Fruit fly (Drosophila melanogaster) whole organism, embryonic: ENCODE measurements around the gene Pif1A.

Source experiments
- ATbp ChIP-seq: fragments of 200-800 bp; sonication (Bioruptor generic); optimal IDR thresholded peaks from 2 replicates; lab custom pipeline; 2017; ENCODE audit warnings: missing biosample characterization, mild to moderate bottlenecking, missing genetic modification characterization, missing genetic modification reagents
- Abd-B ChIP-seq: fragments of 200-800 bp; sonication (Bioruptor generic); optimal IDR thresholded peaks from 2 replicates; lab custom pipeline; 2018; ENCODE audit warnings: missing biosample characterization, mild to moderate bottlenecking, missing genetic modification characterization, moderate library complexity
- B-H2 ChIP-seq: fragments of 200-800 bp; sonication (Bioruptor generic); optimal IDR thresholded peaks from 2 replicates; lab custom pipeline; 2018; ENCODE audit warnings: missing biosample characterization, mild to moderate bottlenecking, missing genetic modification characterization
- CG13424 ChIP-seq: fragments of 200-800 bp; sonication (Bioruptor generic); optimal IDR thresholded peaks from 2 replicates; lab custom pipeline; 2019; ENCODE audit warnings: missing biosample characterization, mild to moderate bottlenecking, missing genetic modification characterization, moderate library complexity
- CG13894 ChIP-seq: fragments of 200-800 bp; sonication (Bioruptor generic); optimal IDR thresholded peaks from 3 replicates; lab custom pipeline; 2018; ENCODE audit warnings: missing biosample characterization, mild to moderate bottlenecking, missing genetic modification characterization, moderate library complexity
- CG15514 ChIP-seq: fragments of 200-800 bp; sonication (Bioruptor generic); optimal IDR thresholded peaks from 3 replicates; lab custom pipeline; 2017; ENCODE audit warnings: missing biosample characterization, missing genetic modification characterization, mild to moderate bottlenecking, moderate library complexity, missing genetic modification reagents
- CG15601 ChIP-seq: fragments of 200-800 bp; sonication (Bioruptor generic); optimal IDR thresholded peaks from 3 replicates; lab custom pipeline; 2019; ENCODE audit warnings: missing biosample characterization, mild to moderate bottlenecking, missing genetic modification characterization, moderate library complexity
- CG1603 ChIP-seq: fragments of 200-800 bp; sonication (Bioruptor generic); optimal IDR thresholded peaks from 2 replicates; lab custom pipeline; 2019; ENCODE audit warnings: missing biosample characterization, mild to moderate bottlenecking, missing genetic modification characterization, moderate library complexity
- CG1647 ChIP-seq: fragments of 200-800 bp; sonication (Bioruptor generic); optimal IDR thresholded peaks from 3 replicates; lab custom pipeline; 2016; ENCODE audit warnings: missing biosample characterization, missing genetic modification characterization
- CG17912 ChIP-seq: fragments of 200-800 bp; sonication (Bioruptor generic); optimal IDR thresholded peaks from 2 replicates; lab custom pipeline; 2018; ENCODE audit warnings: missing biosample characterization, mild to moderate bottlenecking, missing genetic modification characterization
- CG18262 ChIP-seq: fragments of 200-800 bp; optimal IDR thresholded peaks from 3 replicates; lab custom pipeline; 2019; ENCODE audit warnings: missing biosample characterization, mild to moderate bottlenecking, missing genetic modification characterization, moderate library complexity
- CG2116 ChIP-seq: fragments of 200-800 bp; sonication (Bioruptor generic); optimal IDR thresholded peaks from 3 replicates; lab custom pipeline; 2018; ENCODE audit warnings: missing biosample characterization, mild to moderate bottlenecking, missing genetic modification characterization
- CG2199 ChIP-seq: fragments of 200-800 bp; sonication (Bioruptor generic); IDR thresholded peaks from 3 replicates; pipeline ENCODE4 v1.3.6; 2022; ENCODE audit warnings: missing biosample characterization, missing genetic modification characterization
- CG32767 ChIP-seq: fragments of 200-800 bp; sonication (Bioruptor generic); IDR thresholded peaks from 2 replicates; pipeline ENCODE4 v1.3.6; 2022; ENCODE audit warnings: missing biosample characterization, missing genetic modification characterization
- CG3407 ChIP-seq: fragments of 200-800 bp; sonication (Bioruptor generic); optimal IDR thresholded peaks from 2 replicates; lab custom pipeline; 2018; ENCODE audit warnings: missing biosample characterization, mild to moderate bottlenecking, missing genetic modification characterization
- CG3995 ChIP-seq: fragments of 200-800 bp; sonication (Bioruptor generic); optimal IDR thresholded peaks from 3 replicates; lab custom pipeline; 2016; ENCODE audit warnings: missing biosample characterization, missing genetic modification characterization
- CG4730 ChIP-seq: fragments of 200-800 bp; sonication (Bioruptor generic); IDR thresholded peaks from 2 replicates; pipeline ENCODE4 v1.3.6; 2022; ENCODE audit warnings: missing biosample characterization, missing genetic modification characterization
- CG4854 ChIP-seq: fragments of 200-800 bp; sonication (Bioruptor generic); optimal IDR thresholded peaks from 2 replicates; lab custom pipeline; 2016; ENCODE audit warnings: missing biosample characterization, missing genetic modification characterization, inconsistent platforms
- CG6272 ChIP-seq: fragments of 200-800 bp; sonication (Bioruptor generic); IDR thresholded peaks from 2 replicates; pipeline ENCODE4 v1.3.6; 2022; ENCODE audit warnings: missing biosample characterization, missing genetic modification characterization
- CG8478 ChIP-seq: fragments of >200 bp; optimal IDR thresholded peaks from 2 replicates; lab custom pipeline; 2018
- CG8765 ChIP-seq: fragments of 200-800 bp; sonication (Bioruptor generic); IDR thresholded peaks from 2 replicates; pipeline ENCODE4 v1.3.6; 2022; ENCODE audit warnings: missing biosample characterization, missing genetic modification characterization
- CG9215 ChIP-seq: fragments of 200-800 bp; sonication (Bioruptor generic); IDR thresholded peaks from 2 replicates; pipeline ENCODE4 v1.3.6; 2022; ENCODE audit warnings: missing biosample characterization, missing genetic modification characterization
- CG9727 ChIP-seq: fragments of 200-800 bp; sonication (Bioruptor generic); optimal IDR thresholded peaks from 3 replicates; lab custom pipeline; 2017; ENCODE audit warnings: missing biosample characterization, mild to moderate bottlenecking, missing genetic modification characterization
- Dp ChIP-seq: fragments of 200-800 bp; sonication (Bioruptor generic); optimal IDR thresholded peaks from 2 replicates; lab custom pipeline; 2018; ENCODE audit warnings: missing biosample characterization, mild to moderate bottlenecking, missing genetic modification characterization, moderate library complexity
- E2f2 ChIP-seq: fragments of 200-800 bp; sonication (Bioruptor generic); IDR thresholded peaks from 2 replicates; pipeline ENCODE4 v1.3.6; 2022; ENCODE audit warnings: missing biosample characterization, missing genetic modification characterization
- Eip74EF ChIP-seq, 2 experiments: fragments of 200-800 bp in 1 of 2; fragments of >200 bp in 1 of 2; sonication (Bioruptor generic) in 1 of 2; optimal IDR thresholded peaks; 2 replicates each; lab custom pipeline; 2017 to 2019; ENCODE audit warnings: missing biosample characterization in 2 of 2, missing genetic modification characterization in 2 of 2, mild to moderate bottlenecking in 1 of 2, moderate library complexity in 1 of 2
- Ets97D ChIP-seq: fragments of 200-800 bp; sonication (Bioruptor generic); optimal IDR thresholded peaks from 3 replicates; lab custom pipeline; 2016; ENCODE audit warnings: missing biosample characterization, missing genetic modification characterization
- Fer1 ChIP-seq: fragments of 200-800 bp; sonication (Bioruptor generic); optimal IDR thresholded peaks from 2 replicates; lab custom pipeline; 2017; ENCODE audit warnings: missing biosample characterization, mild to moderate bottlenecking, missing genetic modification characterization
- GATAe ChIP-seq: fragments of 200-800 bp; sonication (Bioruptor generic); conservative IDR thresholded peaks from 2 replicates; pipeline ENCODE4 v1.3.6; 2022; ENCODE audit warnings: missing biosample characterization, missing genetic modification characterization
- Gsc ChIP-seq: fragments of 200-800 bp; sonication (Bioruptor generic); IDR thresholded peaks from 2 replicates; pipeline ENCODE4 v1.3.6; 2022; ENCODE audit warnings: missing biosample characterization, missing genetic modification characterization
- Gug ChIP-seq: fragments of 200-800 bp; sonication (Bioruptor generic); IDR thresholded peaks from 4 replicates; pipeline ENCODE4 v1.3.6; 2022; ENCODE audit warnings: missing biosample characterization, missing genetic modification characterization
- H2.0 ChIP-seq: fragments of 200-800 bp; sonication (Bioruptor generic); IDR thresholded peaks from 2 replicates; pipeline ENCODE4 v1.3.6; 2022; ENCODE audit warnings: missing biosample characterization, missing genetic modification characterization
- HLH3B ChIP-seq: fragments of 200-800 bp; sonication (Bioruptor generic); IDR thresholded peaks from 2 replicates; pipeline ENCODE4 v1.3.6; 2022; ENCODE audit warnings: missing biosample characterization, missing genetic modification characterization
- Kr ChIP-seq: fragments of 200-800 bp; sonication (Bioruptor generic); optimal IDR thresholded peaks from 2 replicates; lab custom pipeline; 2017; ENCODE audit warnings: missing biosample characterization, mild to moderate bottlenecking, missing genetic modification characterization
- Lim3 ChIP-seq: fragments of 200-800 bp; sonication (Bioruptor generic); IDR thresholded peaks from 2 replicates; pipeline ENCODE4 v1.3.6; 2022; ENCODE audit warnings: missing biosample characterization, missing genetic modification characterization
- Med ChIP-seq: fragments of 200-800 bp; sonication (Bioruptor generic); peaks from one replicate; lab custom pipeline; 2016; ENCODE audit warnings: missing biosample characterization, missing genetic modification characterization, mild to moderate bottlenecking, inconsistent platforms, moderate library complexity
- Sry-β ChIP-seq: fragments of 200-800 bp; sonication (Bioruptor generic); optimal IDR thresholded peaks from 2 replicates; lab custom pipeline; 2018; ENCODE audit warnings: missing biosample characterization, mild to moderate bottlenecking, missing genetic modification characterization, moderate library complexity
- aop ChIP-seq: fragments of 200-800 bp; sonication (Bioruptor generic); IDR thresholded peaks from 2 replicates; pipeline ENCODE4 v1.3.6; 2022; ENCODE audit warnings: missing biosample characterization, missing genetic modification characterization
- chif ChIP-seq, 2 experiments: fragments of 200-800 bp; sonication (Bioruptor generic); optimal IDR thresholded peaks; 3 replicates each; lab custom pipeline; 2016; ENCODE audit warnings: missing biosample characterization in 2 of 2, missing genetic modification characterization in 2 of 2
- crc ChIP-seq: fragments of 200-800 bp; sonication (Bioruptor generic); optimal IDR thresholded peaks from 2 replicates; lab custom pipeline; 2016; ENCODE audit warnings: missing biosample characterization, missing genetic modification characterization
- gce ChIP-seq: fragments of 200-800 bp; sonication (Bioruptor generic); IDR thresholded peaks from 3 replicates; pipeline ENCODE4 v1.3.6; 2022; ENCODE audit warnings: missing biosample characterization, missing genetic modification characterization
- kay ChIP-seq: fragments of 200-800 bp; sonication (Bioruptor generic); optimal IDR thresholded peaks from 2 replicates; lab custom pipeline; 2016; ENCODE audit warnings: missing biosample characterization, missing genetic modification characterization
- lola ChIP-seq, 3 experiments: fragments of >200 bp in 2 of 3; fragments of 200-800 bp in 1 of 3; sonication (Bioruptor generic) in 1 of 3; optimal IDR thresholded peaks; 2 replicates each; lab custom pipeline; 2017 to 2019; ENCODE audit warnings: missing biosample characterization in 3 of 3, missing genetic modification characterization in 3 of 3, mild to moderate bottlenecking in 1 of 3, moderate library complexity in 1 of 3
- pan ChIP-seq, 4 experiments: fragments of >200 bp in 3 of 4; fragments of 200-800 bp in 1 of 4; sonication (Bioruptor generic) in 1 of 4; optimal IDR thresholded peaks in 3 of 4; IDR thresholded peaks in 1 of 4; 2 replicates each; pipeline versions ENCODE4 v1.3.6 to Lab custom; 2017 to 2022; ENCODE audit warnings: missing biosample characterization in 2 of 4, missing genetic modification characterization in 2 of 4, mixed read lengths in 1 of 4
- seq ChIP-seq: fragments of 200-800 bp; sonication (Bioruptor generic); IDR thresholded peaks from 2 replicates; pipeline ENCODE4 v1.3.6; 2022; ENCODE audit warnings: missing biosample characterization, missing genetic modification characterization
- sr ChIP-seq: fragments of 200-800 bp; sonication (Bioruptor generic); IDR thresholded peaks from 3 replicates; pipeline ENCODE4 v1.3.6; 2022; ENCODE audit warnings: missing biosample characterization, missing genetic modification characterization
- stwl ChIP-seq: fragments of 200-800 bp; sonication (Bioruptor generic); optimal IDR thresholded peaks from 3 replicates; lab custom pipeline; 2018; ENCODE audit warnings: missing biosample characterization, mild to moderate bottlenecking, missing genetic modification characterization, moderate library complexity
- vfl ChIP-seq: fragments of 200-800 bp; sonication (Bioruptor generic); optimal IDR thresholded peaks from 2 replicates; lab custom pipeline; 2016; ENCODE audit warnings: missing biosample characterization, missing genetic modification characterization
- z ChIP-seq: fragments of 200-800 bp; sonication (Bioruptor generic); IDR thresholded peaks from 3 replicates; pipeline ENCODE4 v1.3.6; 2022; ENCODE audit warnings: missing biosample characterization, missing genetic modification characterization

Pif1A gene

DNA sequence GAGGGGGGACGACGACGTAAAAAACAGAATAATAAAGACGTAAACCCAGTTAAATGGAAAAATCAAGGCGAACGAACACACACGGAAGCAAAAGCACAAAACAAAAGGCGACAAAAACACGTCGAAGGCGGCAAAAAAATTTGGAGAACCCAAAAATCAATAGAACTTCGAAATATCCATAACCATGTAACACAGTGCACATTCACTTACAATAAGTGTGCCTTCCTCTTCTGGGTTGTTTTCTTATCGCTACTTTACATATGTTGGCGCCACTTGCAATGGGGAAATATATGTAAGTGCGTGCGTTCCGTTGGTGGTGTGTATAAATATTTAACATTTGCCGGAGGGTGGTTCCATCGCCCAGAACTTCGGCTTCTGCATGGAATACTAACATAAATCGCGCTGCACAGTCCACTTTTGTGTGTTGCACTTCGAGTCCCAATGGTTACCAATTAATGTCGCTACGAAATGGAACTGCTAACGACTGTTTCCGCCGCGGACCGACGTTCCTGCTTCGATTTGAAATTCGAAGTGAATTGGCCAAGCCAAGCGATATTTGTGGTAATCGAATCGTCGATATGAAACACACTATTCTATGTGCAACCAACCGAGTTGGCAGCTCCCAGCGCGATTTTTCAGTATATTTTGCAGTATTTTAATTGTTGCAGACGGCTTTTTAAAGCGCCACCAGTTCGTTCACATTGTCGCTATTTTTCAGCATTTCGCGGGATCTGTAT is 53.7 kb downstream of the Pif1A start, which contains the start of the genes CG9801 and Nasp (continued):
- TF ChIP-seq crc (GFP tag; lab: Kevin White, UChicago), result no peak
- TF ChIP-seq CG1647 (GFP tag; lab: Kevin White, UChicago), result no peak
- TF ChIP-seq CG4730 (GFP tag; lab: Robert Waterston, UW), result no peak
- TF ChIP-seq ATbp, result no peak
- TF ChIP-seq CG17912, result peak; percentile 35
- TF ChIP-seq CG2116 (GFP tag; lab: Kevin White, UChicago), result peak; percentile 83
- TF ChIP-seq Dp (GFP tag; lab: Kevin White, UChicago), result peak; percentile 82
- peak in 1 of 2 experiments; percentile 73 for TF ChIP-seq Eip74EF (GFP tag; optimal IDR thresholded peaks at IDR 0.05; lab: Kevin White, UChicago)
- TF ChIP-seq Med (GFP tag; lab: Kevin White, UChicago), result peak; percentile 92
- peak; percentile 99 for TF ChIP-seq stwl (tag; lab: Kevin White, UChicago)
- 0 out of 4 replicates have a peak, but pooled peaks have one; percentile 12 for TF ChIP-seq Gug (GFP tag; lab: Robert Waterston, UW)
- TF ChIP-seq B-H2 (GFP tag; lab: Kevin White, UChicago), result no peak
- TF ChIP-seq CG2199 (GFP tag; lab: Robert Waterston, UW), result peak; percentile 65
- TF ChIP-seq H2.0 (GFP tag; lab: Robert Waterston, UW), result no peak
- TF ChIP-seq aop (GFP tag; lab: Robert Waterston, UW), result no peak
- 0 out of 2 replicates have a peak, but pooled peaks have one; percentile 29 for TF ChIP-seq HLH3B (GFP tag; lab: Robert Waterston, UW)
- peak; percentile 23 for TF ChIP-seq kay (GFP tag; lab: Kevin White, UChicago)
- no peak for TF ChIP-seq Sry-β (GFP tag; lab: Kevin White, UChicago)
- TF ChIP-seq Kr (GFP tag; lab: Kevin White, UChicago), result no peak
- TF ChIP-seq CG4854 (GFP tag; lab: Kevin White, UChicago), result no peak
- TF ChIP-seq CG13424 (tag; lab: Kevin White, UChicago), result no peak
- peak; percentile 81 for TF ChIP-seq CG15514 (GFP tag; lab: Kevin White, UChicago)
- TF ChIP-seq Fer1 (GFP tag; lab: Kevin White, UChicago), result peak; percentile 35
- peak; percentile 36 for TF ChIP-seq Abd-B (GFP tag; lab: Kevin White, UChicago)
- TF ChIP-seq E2f2, result peak; percentile 88
- 0 out of 2 replicates have a peak, but pooled peaks have one; percentile 12 for TF ChIP-seq CG9215 (GFP tag; lab: Robert Waterston, UW)
- peak; percentile 16; the same call in 1 of the 2 replicates for TF ChIP-seq CG6272
- TF ChIP-seq CG9727 (GFP tag; lab: Kevin White, UChicago), result peak; percentile 1
- peak in 1 of 3 experiments; percentile 1 for TF ChIP-seq lola (GFP tag; optimal IDR thresholded peaks at IDR 0.05; lab: Kevin White, UChicago)
- peak; percentile 21 for TF ChIP-seq vfl (GFP tag; lab: Kevin White, UChicago)
- no peak for TF ChIP-seq Gsc (GFP tag; lab: Robert Waterston, UW)
- no peak for TF ChIP-seq GATAe (GFP tag; lab: Robert Waterston, UW)
- no peak for TF ChIP-seq pan (optimal IDR thresholded peaks at IDR 0.05; lab: Kevin White, UChicago)
- peak in 1 of 2 experiments; percentile 35 for TF ChIP-seq pan (GFP tag; optimal IDR thresholded peaks at IDR 0.05 in 1 of 2, IDR thresholded peaks at IDR 0.05 in 1 of 2)
- peak; percentile 84 for TF ChIP-seq CG1603 (tag; lab: Kevin White, UChicago)
- no peak for TF ChIP-seq seq (GFP tag; lab: Robert Waterston, UW)
- TF ChIP-seq CG32767, result no peak
- TF ChIP-seq CG8765 (GFP tag; lab: Robert Waterston, UW), result no peak
- no peak for TF ChIP-seq CG13894
- TF ChIP-seq Ets97D, result peak; percentile 95
- TF ChIP-seq sr, result 0 out of 3 replicates have a peak, but pooled peaks have one; percentile 8
- no peak for TF ChIP-seq Lim3 (GFP tag; lab: Robert Waterston, UW)
- no peak for TF ChIP-seq CG18262 (tag; lab: Kevin White, UChicago)
- TF ChIP-seq CG3407 (GFP tag; lab: Kevin White, UChicago), result no peak
- no peak for TF ChIP-seq CG8478 (lab: Kevin White, UChicago)
- peak; percentile 44 for TF ChIP-seq CG15601 (tag; lab: Kevin White, UChicago)
- TF ChIP-seq chif (GFP tag; optimal IDR thresholded peaks at IDR 0.05; lab: Kevin White, UChicago), result peak in 1 of 2 experiments; percentile 41
- 0 out of 3 replicates have a peak, but pooled peaks have one; percentile 15 for TF ChIP-seq gce (GFP tag; lab: Robert Waterston, UW)
- TF ChIP-seq z, result no peak
- TF ChIP-seq CG3995 (GFP tag; lab: Kevin White, UChicago), result peak; percentile 67
